Worm (Caenorhabditis elegans) whole organism, L4 larva: ENCODE results near the gene K07D4.6.

Experiments used
- F26F4.8 ChIP-seq: fragments of 200-800 bp; sonication (Bioruptor generic); conservative IDR thresholded peaks from 2 replicates; pipeline ENCODE4 v1.3.6; 2022; ENCODE audit warnings: missing genetic modification characterization, missing compliant biosample characterization
- R02D3.7 ChIP-seq: fragments of 150-350 bp; sonication (generic microtip); optimal IDR thresholded peaks from 3 replicates; lab custom pipeline; 2014; ENCODE audit warnings: missing biosample characterization, missing genetic modification characterization
- Y48G9A.11 ChIP-seq: fragments of 200-800 bp; sonication (Bioruptor generic); IDR thresholded peaks from 2 replicates; pipeline ENCODE4 v1.3.6; 2022; ENCODE audit warnings: missing genetic modification reagents, missing genetic modification characterization, missing compliant biosample characterization
- ceh-82 ChIP-seq: sonication (generic microtip); optimal IDR thresholded peaks from 2 replicates; lab custom pipeline; 2017; ENCODE audit warnings: missing biosample characterization, missing genetic modification characterization
- ces-1 ChIP-seq: fragments of 150-350 bp; sonication (generic microtip); optimal IDR thresholded peaks from 4 replicates; lab custom pipeline; 2014; ENCODE audit warnings: missing biosample characterization, missing genetic modification reagents, missing genetic modification characterization
- lin-38 ChIP-seq: fragments of 200-800 bp; sonication (Bioruptor generic); IDR thresholded peaks from 2 replicates; pipeline ENCODE4 v1.3.6; 2022; ENCODE audit warnings: missing genetic modification reagents, missing genetic modification characterization, missing compliant biosample characterization
- madf-5 ChIP-seq, 2 experiments: fragments of 200-800 bp; sonication (Bioruptor generic); IDR thresholded peaks; 2 replicates each; pipeline ENCODE4 v1.3.6; 2022; ENCODE audit warnings: missing compliant biosample characterization in 2 of 2, missing genetic modification characterization in 2 of 2
- nhr-237 ChIP-seq: sonication (generic microtip); optimal IDR thresholded peaks from 2 replicates; lab custom pipeline; 2017; ENCODE audit warnings: missing biosample characterization, missing genetic modification characterization
- nhr-42 ChIP-seq: fragments of 200-800 bp; sonication (Bioruptor generic); IDR thresholded peaks from 2 replicates; pipeline ENCODE4 v1.3.6; 2022; ENCODE audit warnings: missing genetic modification characterization, missing compliant biosample characterization
- pha-4 ChIP-seq, 2 experiments: fragments of 150-350 bp in 1 of 2; fragments of 200-800 bp in 1 of 2; sonication (Bioruptor generic) in 1 of 2; IDR thresholded peaks in 1 of 2; optimal IDR thresholded peaks in 1 of 2; 2 replicates each; pipeline versions ENCODE4 v1.3.6 to Lab custom; 2014 to 2022; ENCODE audit warnings: missing genetic modification characterization in 2 of 2, missing genetic modification reagents in 2 of 2, missing biosample characterization in 1 of 2, missing compliant biosample characterization in 1 of 2
- zip-11 ChIP-seq: fragments of 200-800 bp; sonication (Bioruptor generic); IDR thresholded peaks from 2 replicates; pipeline ENCODE4 v1.3.6; 2022; ENCODE audit warnings: missing genetic modification characterization, missing compliant biosample characterization
- ztf-11 ChIP-seq: fragments of 150-350 bp; optimal IDR thresholded peaks from 2 replicates; lab custom pipeline; 2014; ENCODE audit warnings: missing biosample characterization, missing genetic modification characterization

ce11 chrII:3967061-3967460, 51.5 kb downstream of the K07D4.6 start:
- TF ChIP-seq R02D3.7 (no peak), F26F4.8 (no peak), Y48G9A.11 (GFP tag; lab: Robert Waterston, UW) (no peak), ceh-82 (tag; lab: Kevin White, UChicago) (no peak), ztf-11 (tag; lab: Kevin White, UChicago) (no peak), nhr-42 (no peak), nhr-237 (no peak), pha-4 (GFP tag; IDR thresholded peaks at IDR 0.05; lab: Robert Waterston, UW) (no peak), pha-4 (tag; optimal IDR thresholded peaks at IDR 0.05; lab: Kevin White, UChicago) (no peak), lin-38 (GFP tag; lab: Robert Waterston, UW) (no peak), zip-11 (no peak), ces-1 (no peak), madf-5 (GFP tag; IDR thresholded peaks at IDR 0.05; lab: Robert Waterston, UW) (no peak)
